Worm (Caenorhabditis elegans): ENCODE results near the gene F14D7.8.

The F14D7.8 gene

DNA sequence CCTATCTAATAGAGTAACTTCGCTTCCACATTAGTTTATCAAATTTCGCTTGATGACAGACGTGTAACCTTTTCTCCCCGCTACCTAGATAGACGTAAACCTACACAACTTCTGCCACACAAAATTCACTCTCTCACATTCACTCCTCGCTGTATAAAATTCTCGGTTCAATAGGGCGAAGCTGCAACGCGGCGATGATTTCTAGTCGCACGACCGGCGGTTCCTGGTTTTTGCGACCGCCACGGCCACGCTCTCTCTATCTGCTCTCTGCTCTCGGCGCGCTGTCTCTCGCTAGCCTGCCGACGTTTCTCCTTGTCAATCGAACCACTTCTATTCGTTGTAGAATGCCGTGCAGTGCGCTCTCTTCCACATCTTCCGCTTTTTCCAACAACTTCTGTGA is 38.4 kb upstream of the F14D7.8 start:
- TF ChIP-seq F13H6.1 (tag; optimal IDR thresholded peaks at IDR 0.05) (peak; percentile 3), dve-1 (tag; optimal IDR thresholded peaks at IDR 0.05) (peak; percentile 22), sox-4 (tag; optimal IDR thresholded peaks at IDR 0.05) (no peak), hlh-8 (tag; optimal IDR thresholded peaks at IDR 0.05) (peak; percentile 11), ceh-34 (tag; optimal IDR thresholded peaks at IDR 0.05) (peak; percentile 43), ceh-30 (tag; optimal IDR thresholded peaks at IDR 0.05) (no peak), pros-1 (tag; optimal IDR thresholded peaks at IDR 0.05) (peak; percentile 58), che-1 (tag; optimal IDR thresholded peaks at IDR 0.05) (no peak), hlh-6 (tag; optimal IDR thresholded peaks at IDR 0.05) (peak; percentile 41), fkh-10 (GFP tag; optimal IDR thresholded peaks at IDR 0.05) (peak; percentile 14), ceh-31 (tag; optimal IDR thresholded peaks at IDR 0.05) (peak; percentile 78), nhr-11 (tag; optimal IDR thresholded peaks at IDR 0.05) (no peak), dmd-4 (tag; optimal IDR thresholded peaks at IDR 0.05; ENCODE audit: borderline replicate concordance) (no peak), unc-3 (GFP tag; conservative IDR thresholded peaks at IDR 0.05) (no peak), unc-3 (tag; optimal IDR thresholded peaks at IDR 0.05) (no peak), unc-86 (tag; optimal IDR thresholded peaks at IDR 0.05) (no peak), elt-4 (tag; optimal IDR thresholded peaks at IDR 0.05) (no peak), pqm-1 (tag; optimal IDR thresholded peaks at IDR 0.05) (peak; percentile 15), sdc-2 (tag; optimal IDR thresholded peaks at IDR 0.05) (peak; percentile 3), fkh-6 (tag; optimal IDR thresholded peaks at IDR 0.05) (peak; percentile 53), syd-9 (tag; optimal IDR thresholded peaks at IDR 0.05) (peak; percentile 24), rnt-1 (tag; optimal IDR thresholded peaks at IDR 0.05) (peak; percentile 60), ceh-2 (tag; optimal IDR thresholded peaks at IDR 0.05) (peak; percentile 7), ceh-18 (tag; optimal IDR thresholded peaks at IDR 0.05) (peak; percentile 79), npax-4 (tag; optimal IDR thresholded peaks at IDR 0.05) (no peak), madf-2 (tag; optimal IDR thresholded peaks at IDR 0.05) (peak; percentile 0), T23F11.4 (GFP tag; optimal IDR thresholded peaks at IDR 0.05) (no peak), ref-2 (tag; optimal IDR thresholded peaks at IDR 0.05) (peak; percentile 54), ets-4 (tag; optimal IDR thresholded peaks at IDR 0.05) (peak; percentile 38), pat-9 (tag; optimal IDR thresholded peaks at IDR 0.05) (no peak), lim-6 (tag; optimal IDR thresholded peaks at IDR 0.05) (no peak), unc-42 (tag; optimal IDR thresholded peaks at IDR 0.05) (peak; percentile 72), ahr-1 (tag; optimal IDR thresholded peaks at IDR 0.05) (no peak), odd-2 (tag; optimal IDR thresholded peaks at IDR 0.05) (no peak), nfya-1 (tag; optimal IDR thresholded peaks at IDR 0.05) (peak; percentile 62), nhr-232 (tag; optimal IDR thresholded peaks at IDR 0.05) (no peak), tbx-2 (tag; optimal IDR thresholded peaks at IDR 0.05) (peak; percentile 75), ceh-14 (tag; optimal IDR thresholded peaks at IDR 0.05) (peak; percentile 55), C08G9.2 (tag; optimal IDR thresholded peaks at IDR 0.05) (peak; percentile 64), pag-3 (tag; optimal IDR thresholded peaks at IDR 0.05; ENCODE audit: borderline replicate concordance) (no peak)

DNA sequence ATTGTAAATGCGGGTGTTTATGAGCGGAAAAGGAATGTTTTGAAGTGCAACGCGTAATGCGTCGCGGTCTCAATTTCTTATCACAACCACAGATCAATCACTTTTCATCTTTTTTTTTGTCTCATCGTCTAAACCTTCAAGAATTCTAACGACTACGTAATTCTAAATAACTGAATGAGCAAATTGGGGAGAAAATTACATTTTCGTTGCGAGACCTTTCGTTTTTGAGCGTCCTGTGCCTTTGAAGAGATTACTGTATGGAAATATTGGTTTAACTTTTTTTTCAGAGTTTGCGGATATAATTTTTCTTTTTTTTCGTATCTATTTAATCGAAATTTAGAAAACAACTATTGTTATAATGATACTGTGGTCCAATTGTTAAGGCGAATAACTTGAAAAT is 37.9 kb upstream of the F14D7.8 start:
- TF ChIP-seq fkh-6 (tag; optimal IDR thresholded peaks at IDR 0.05): no peak
- no peak for TF ChIP-seq pag-3 (tag; optimal IDR thresholded peaks at IDR 0.05; ENCODE audit: borderline replicate concordance)
- no peak for TF ChIP-seq unc-42 (tag; optimal IDR thresholded peaks at IDR 0.05)
- TF ChIP-seq zip-5 (tag; optimal IDR thresholded peaks at IDR 0.05): no peak
- no peak for TF ChIP-seq F13H6.1 (tag; optimal IDR thresholded peaks at IDR 0.05)
- no peak for TF ChIP-seq Y22D7AL.16 (tag; optimal IDR thresholded peaks at IDR 0.05)
